Worm (Caenorhabditis elegans) whole organism, early embryonic: ENCODE measurements around the gene T07D3.4.
"Not testable (repeated sequence)": the region's sequence is repeated elsewhere in the genome, so short reads cannot be mapped to it uniquely, and the experiment has no call there.

ENCODE experiments used
- B0310.2 ChIP-seq: sonication (generic microtip); optimal IDR thresholded peaks from 2 replicates; lab custom pipeline; 2016; ENCODE audit warnings: mild to moderate bottlenecking, missing genetic modification characterization, missing compliant biosample characterization
- F13C5.2 ChIP-seq: sonication (generic microtip); optimal IDR thresholded peaks from 2 replicates; lab custom pipeline; 2017; ENCODE audit warnings: mild to moderate bottlenecking, missing genetic modification characterization, inconsistent platforms, missing compliant biosample characterization
- aly-1 ChIP-seq: sonication (generic microtip); optimal IDR thresholded peaks from 2 replicates; lab custom pipeline; 2016; ENCODE audit warnings: missing genetic modification characterization, missing compliant biosample characterization
- ama-1 ChIP-seq: fragments of 150-350 bp; optimal IDR thresholded peaks from 2 replicates; lab custom pipeline; 2014
- ceh-13 ChIP-seq: fragments of 200-800 bp; sonication (Bioruptor generic); optimal IDR thresholded peaks from 2 replicates; lab custom pipeline; 2018; ENCODE audit warnings: mild to moderate bottlenecking, missing genetic modification characterization, missing compliant biosample characterization
- ceh-36 ChIP-seq: sonication (generic microtip); optimal IDR thresholded peaks from 2 replicates; lab custom pipeline; 2016; ENCODE audit warnings: missing genetic modification characterization, inconsistent platforms, missing compliant biosample characterization
- ets-7 ChIP-seq: sonication (generic microtip); optimal IDR thresholded peaks from 2 replicates; lab custom pipeline; 2016; ENCODE audit warnings: missing genotype, missing genetic modification characterization, missing compliant biosample characterization
- flt-1 ChIP-seq: fragments of 200-800 bp; sonication (Bioruptor generic); IDR thresholded peaks from 2 replicates; pipeline ENCODE4 v1.3.6; 2022; ENCODE audit warnings: missing genetic modification characterization, missing compliant biosample characterization
- hmbx-1 ChIP-seq: sonication (generic microtip); optimal IDR thresholded peaks from 2 replicates; lab custom pipeline; 2016; ENCODE audit warnings: mild to moderate bottlenecking, missing genetic modification characterization, missing compliant biosample characterization
- hmg-4 ChIP-seq: fragments of 200-800 bp; sonication (Bioruptor generic); optimal IDR thresholded peaks from 2 replicates; lab custom pipeline; 2018; ENCODE audit warnings: mild to moderate bottlenecking, missing genetic modification characterization, missing compliant biosample characterization
- hnd-1 ChIP-seq: sonication (generic microtip); optimal IDR thresholded peaks from 2 replicates; lab custom pipeline; 2016; ENCODE audit warnings: missing genetic modification characterization, missing compliant biosample characterization
- pes-1 ChIP-seq: fragments of 200-800 bp; sonication (Bioruptor generic); IDR thresholded peaks from 2 replicates; pipeline ENCODE4 v1.3.6; 2022; ENCODE audit warnings: missing genetic modification reagents, missing genetic modification characterization, missing compliant biosample characterization
- scrt-1 ChIP-seq: fragments of 200-800 bp; sonication (Bioruptor generic); IDR thresholded peaks from 2 replicates; pipeline ENCODE4 v1.3.6; 2022; ENCODE audit warnings: missing genetic modification characterization, missing compliant biosample characterization
- sea-1 ChIP-seq: fragments of 200-800 bp; sonication (Bioruptor generic); conservative IDR thresholded peaks from 2 replicates; pipeline ENCODE4 v1.3.6; 2022; ENCODE audit warnings: missing genetic modification characterization, missing compliant biosample characterization
- tbx-11 ChIP-seq: fragments of 200-800 bp; sonication (Bioruptor generic); IDR thresholded peaks from 2 replicates; pipeline ENCODE4 v1.3.6; 2022; ENCODE audit warnings: missing genetic modification characterization, missing compliant biosample characterization
- tbx-37 ChIP-seq: fragments of 200-800 bp; sonication (Bioruptor generic); conservative IDR thresholded peaks from 2 replicates; pipeline ENCODE4 v1.3.6; 2022; ENCODE audit warnings: missing genetic modification reagents, missing genetic modification characterization, missing compliant biosample characterization
- tra-4 ChIP-seq: sonication (generic microtip); optimal IDR thresholded peaks from 2 replicates; lab custom pipeline; 2017; ENCODE audit warnings: missing genetic modification characterization, missing compliant biosample characterization

T07D3.4 gene

DNA sequence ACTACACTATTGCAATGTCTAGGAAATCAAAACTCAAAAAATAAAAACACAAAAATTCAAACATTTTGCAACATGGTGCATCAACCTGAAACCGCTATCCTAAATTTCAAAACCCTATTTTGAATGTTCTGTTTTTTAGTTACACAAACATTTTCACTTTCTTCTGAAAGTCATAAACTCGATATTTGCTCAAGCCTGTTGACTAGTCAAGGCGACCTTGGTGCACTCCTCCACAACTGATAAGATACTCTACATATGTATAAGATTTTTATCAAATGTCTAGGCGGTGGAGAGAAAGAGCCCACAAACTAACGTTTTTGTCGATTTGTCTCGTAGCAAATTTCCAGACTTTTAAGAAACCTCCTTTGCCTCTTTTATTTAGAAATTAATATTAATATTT is at the start of gene T07D3.4:
T07D3.4 (plus strand) TSS at position 286 of the 400 bp plus-strand sequence.
- TF ChIP-seq tra-4 (tag; lab: Kevin White, UChicago) (no peak), aly-1 (no peak), sea-1 (GFP tag; lab: Robert Waterston, UW) (no peak), hnd-1 (tag; lab: Kevin White, UChicago) (no peak), tbx-11 (GFP tag; lab: Robert Waterston, UW) (no peak), tbx-37 (no peak), pes-1 (GFP tag; lab: Robert Waterston, UW) (no peak), B0310.2 (tag; lab: Kevin White, UChicago) (no peak), flt-1 (no peak), hmbx-1 (tag; lab: Kevin White, UChicago) (no peak), ets-7 (no peak), scrt-1 (GFP tag; lab: Robert Waterston, UW) (no peak), ceh-36 (tag; lab: Kevin White, UChicago) (no peak), F13C5.2 (no peak), ceh-13 (GFP tag; lab: Kevin White, UChicago) (no peak), hmg-4 (no peak), ama-1 (no peak)

ce11 chrII:838414-838813 is 49.7 kb upstream of the T07D3.4 start, which contains the start of gene F28A10.8:
Gene F28A10.8, minus strand, starts transcription at chrII:838514.
- no peak for TF ChIP-seq tbx-37
- TF ChIP-seq F13C5.2: no peak
- TF ChIP-seq ceh-13 (GFP tag; lab: Kevin White, UChicago): no peak
- no peak for TF ChIP-seq hnd-1 (tag; lab: Kevin White, UChicago)
- no peak for TF ChIP-seq scrt-1 (GFP tag; lab: Robert Waterston, UW)
- no peak for TF ChIP-seq ceh-36 (tag; lab: Kevin White, UChicago)
- TF ChIP-seq ets-7: no peak
- TF ChIP-seq tbx-11 (GFP tag; lab: Robert Waterston, UW): no peak

ce11 chrII:840131-840530 is 48.0 kb upstream of the T07D3.4 start, which contains the start of gene clc-33:
Gene clc-33, plus strand, starts transcription at chrII:840431.
- TF ChIP-seq flt-1 (no peak), aly-1 (no peak), tra-4 (tag; lab: Kevin White, UChicago) (no peak), ama-1 (no peak), tbx-11 (GFP tag; lab: Robert Waterston, UW) (no peak), tbx-37 (no peak), pes-1 (GFP tag; lab: Robert Waterston, UW) (no peak), hmbx-1 (tag; lab: Kevin White, UChicago) (no peak), ceh-13 (GFP tag; lab: Kevin White, UChicago) (no peak)

DNA sequence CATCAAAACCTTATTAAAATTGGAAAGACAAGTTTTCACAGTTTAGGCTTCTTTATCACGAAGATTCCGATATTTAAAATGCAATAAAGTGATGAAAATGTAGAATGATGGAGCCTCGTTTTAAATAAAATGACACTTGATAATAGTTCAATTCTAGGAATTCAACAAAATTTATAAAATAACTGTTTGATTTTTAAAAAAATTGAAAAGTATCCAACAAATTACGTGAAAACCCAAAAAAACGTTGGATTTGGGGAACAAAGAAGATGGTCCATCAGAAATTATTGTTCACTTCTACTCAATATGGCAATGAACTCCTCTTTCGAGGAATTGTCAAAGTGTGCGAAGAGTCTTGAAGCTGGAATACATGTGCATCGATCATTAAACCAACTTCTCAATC is 44.1 kb upstream of the T07D3.4 start, which contains the start of gene F28A10.4:
F28A10.4 (plus strand) TSS at position 301 of the 400 bp plus-strand sequence.
- TF ChIP-seq hmbx-1 (tag; lab: Kevin White, UChicago) (no peak), ceh-36 (tag; lab: Kevin White, UChicago) (no peak), tbx-11 (GFP tag; lab: Robert Waterston, UW) (no peak), pes-1 (GFP tag; lab: Robert Waterston, UW) (no peak), hmg-4 (no peak), flt-1 (no peak), sea-1 (GFP tag; lab: Robert Waterston, UW) (no peak), tra-4 (tag; lab: Kevin White, UChicago) (no peak), ceh-13 (GFP tag; lab: Kevin White, UChicago) (no peak), tbx-37 (no peak), hnd-1 (tag; lab: Kevin White, UChicago) (no peak)

DNA sequence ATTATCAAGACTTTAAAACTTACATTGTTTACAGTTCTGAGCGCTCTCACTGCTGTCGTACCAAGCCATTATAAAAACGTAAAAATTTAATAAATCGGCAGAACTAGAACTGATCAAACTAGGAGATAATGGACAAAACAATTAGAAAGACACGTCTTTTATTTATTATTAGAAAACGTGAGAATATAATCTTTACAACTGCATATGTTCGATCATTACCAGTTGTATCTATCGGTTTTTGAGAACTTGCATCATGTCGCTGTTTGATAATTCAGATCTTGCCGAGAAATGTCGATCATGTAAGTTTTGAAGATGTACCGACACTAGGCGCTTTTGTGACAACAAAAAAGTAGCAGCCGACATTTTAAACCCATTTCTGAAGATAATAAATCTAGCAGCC is 42.5 kb upstream of the T07D3.4 start, which contains the start of gene F28A10.7:
F28A10.7 (minus strand) TSS at position 101 of the 400 bp plus-strand sequence.
- no peak for TF ChIP-seq tbx-37

DNA sequence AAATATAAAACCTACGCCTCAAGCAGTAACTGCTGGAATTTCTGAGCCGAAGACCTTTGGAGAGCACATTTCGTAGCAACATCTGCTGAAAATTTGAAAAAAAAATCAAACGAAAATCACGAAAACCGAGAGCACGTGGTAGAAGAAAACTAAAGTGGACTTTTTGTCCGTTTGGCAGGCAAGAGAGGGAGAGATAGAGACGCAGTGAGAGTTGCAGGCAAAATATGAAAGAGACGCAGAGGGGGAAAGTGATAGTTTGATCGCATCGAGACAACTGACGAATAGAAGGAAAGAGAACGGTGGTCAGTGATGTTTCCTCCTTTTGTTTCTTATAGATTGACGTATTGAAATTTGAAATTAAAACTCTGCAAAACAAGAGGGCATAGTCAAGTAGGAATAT is 39.6 kb upstream of the T07D3.4 start, which contains the start of the genes acdh-9 and F28A10.13:
acdh-9 (minus strand) TSS at position 85 of the 400 bp plus-strand sequence.
F28A10.13 (plus strand) TSS at position 294 of the 400 bp plus-strand sequence.
- TF ChIP-seq B0310.2 (tag; lab: Kevin White, UChicago) (no peak), scrt-1 (GFP tag; lab: Robert Waterston, UW) (no peak), ama-1 (no peak), tra-4 (tag; lab: Kevin White, UChicago) (no peak)

DNA sequence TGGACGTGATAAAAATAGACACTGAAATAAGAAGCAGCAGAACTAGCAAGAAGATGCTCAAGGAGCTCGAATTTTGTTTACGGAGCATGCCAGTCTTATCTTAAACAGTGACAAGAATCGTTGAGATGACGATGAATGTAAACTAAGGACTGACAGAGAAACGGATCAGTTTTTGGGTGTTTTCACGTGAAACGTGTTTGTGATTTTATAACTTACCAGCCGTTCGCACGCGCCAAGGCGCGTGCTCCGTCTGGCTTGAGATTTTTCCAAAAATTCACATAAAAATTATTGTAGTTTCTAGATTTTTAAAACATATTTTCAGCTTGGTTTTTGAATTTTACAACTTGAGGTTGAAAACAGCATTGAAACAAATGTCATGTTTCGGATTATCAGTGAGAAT is 37.5 kb upstream of the T07D3.4 start, which contains the start of gene F28A10.5:
F28A10.5 (minus strand) TSS at position 101 of the 400 bp plus-strand sequence.
- TF ChIP-seq ceh-36 (tag; lab: Kevin White, UChicago); ceh-13 (GFP tag; lab: Kevin White, UChicago); flt-1: not testable (repeated sequence)

ce11 chrII:861564-861963 is 26.5 kb upstream of the T07D3.4 start, which contains the start of gene Y46B2A.4:
Gene Y46B2A.4, plus strand, starts transcription at chrII:861864.
- TF ChIP-seq tra-4 (tag; lab: Kevin White, UChicago): no peak
- TF ChIP-seq ceh-36 (tag; lab: Kevin White, UChicago): no peak
- TF ChIP-seq hmbx-1 (tag; lab: Kevin White, UChicago): no peak
- TF ChIP-seq aly-1: no peak
- TF ChIP-seq scrt-1 (GFP tag; lab: Robert Waterston, UW): no peak
- no peak for TF ChIP-seq hnd-1 (tag; lab: Kevin White, UChicago)
- TF ChIP-seq ama-1: no peak
- TF ChIP-seq F13C5.2: no peak
- no peak for TF ChIP-seq sea-1 (GFP tag; lab: Robert Waterston, UW)
- no peak for TF ChIP-seq hmg-4
- TF ChIP-seq tbx-11 (GFP tag; lab: Robert Waterston, UW): no peak
- no peak for TF ChIP-seq ceh-13 (GFP tag; lab: Kevin White, UChicago)
- no peak for TF ChIP-seq pes-1 (GFP tag; lab: Robert Waterston, UW)
- no peak for TF ChIP-seq flt-1
- TF ChIP-seq B0310.2 (tag; lab: Kevin White, UChicago): no peak
- no peak for TF ChIP-seq tbx-37
